Fruit fly (Drosophila melanogaster): ENCODE measurements around the gene Clic.

Gene Clic

DNA sequence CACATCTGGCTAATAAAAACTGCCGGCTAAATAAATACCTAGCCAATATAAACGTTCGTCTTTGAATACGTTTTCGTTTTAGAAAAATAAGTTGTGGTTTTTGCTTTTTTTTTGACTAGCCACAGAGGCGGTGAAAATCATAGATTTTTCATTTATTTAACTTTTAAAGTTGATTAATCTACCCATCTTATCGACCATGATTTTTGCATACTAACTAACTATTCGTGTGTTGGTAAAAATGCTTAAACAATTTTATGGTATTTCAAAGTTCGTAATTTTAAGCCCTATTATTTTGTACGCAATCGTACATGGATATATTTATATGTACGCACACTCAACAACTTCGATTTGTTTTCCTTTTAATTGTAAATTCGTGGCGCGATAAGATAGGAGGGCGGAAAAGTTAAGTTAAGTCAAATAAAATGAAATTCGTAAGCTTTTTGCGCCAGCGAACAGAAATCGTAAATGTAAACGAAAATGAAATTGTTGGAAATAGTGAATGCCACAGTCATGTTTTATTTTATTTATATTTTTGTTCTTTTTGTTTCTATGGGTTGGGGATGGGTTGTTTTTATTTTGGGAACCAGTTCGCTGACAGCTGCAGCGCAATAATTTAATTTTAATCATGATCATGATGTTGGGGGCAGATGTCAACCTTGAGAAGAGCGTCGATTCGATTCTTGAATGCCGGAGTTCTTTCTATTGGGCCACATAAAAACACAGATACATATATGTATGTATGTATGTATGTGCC lies 4.5 kb downstream of the Clic start (continued):
- TF ChIP-seq Ets97D (GFP tag; optimal IDR thresholded peaks at IDR 0.05): no peak
- no peak for TF ChIP-seq CG16863 (GFP tag; optimal IDR thresholded peaks at IDR 0.05)
- TF ChIP-seq hkb (optimal IDR thresholded peaks at IDR 0.05): no peak
- peak; percentile 68 for TF ChIP-seq hkb (GFP tag; IDR thresholded peaks at IDR 0.05)
- TF ChIP-seq CG3726 (GFP tag; IDR thresholded peaks at IDR 0.05): no peak
- peak; percentile 5 for TF ChIP-seq ATbp (GFP tag; optimal IDR thresholded peaks at IDR 0.05)
- peak; percentile 47 for TF ChIP-seq vfl (GFP tag; optimal IDR thresholded peaks at IDR 0.05)
- TF ChIP-seq nau (GFP tag; optimal IDR thresholded peaks at IDR 0.05): peak; percentile 71
- TF ChIP-seq CG6765 (GFP tag; optimal IDR thresholded peaks at IDR 0.05): no peak
- TF ChIP-seq Hmr (GFP tag; optimal IDR thresholded peaks at IDR 0.05): peak; percentile 34
- TF ChIP-seq CG17612 (GFP tag; IDR thresholded peaks at IDR 0.05): no peak
- no peak for TF ChIP-seq CG10654 (GFP tag; optimal IDR thresholded peaks at IDR 0.05)
- no peak for TF ChIP-seq CG12769 (tag; optimal IDR thresholded peaks at IDR 0.05)
- TF ChIP-seq abd-A (tag; optimal IDR thresholded peaks at IDR 0.05): no peak
- peak; percentile 64 for TF ChIP-seq Meics (GFP tag; optimal IDR thresholded peaks at IDR 0.05)
- TF ChIP-seq D19B (GFP tag; optimal IDR thresholded peaks at IDR 0.05): no peak
- no peak for TF ChIP-seq CG15011 (GFP tag; optimal IDR thresholded peaks at IDR 0.05)
- no peak for TF ChIP-seq nom (GFP tag; optimal IDR thresholded peaks at IDR 0.05)
- TF ChIP-seq sc (optimal IDR thresholded peaks at IDR 0.05): no peak
- TF ChIP-seq sc (GFP tag; optimal IDR thresholded peaks at IDR 0.05): no peak
- TF ChIP-seq CG8765 (GFP tag; IDR thresholded peaks at IDR 0.05): no peak
- no peak for TF ChIP-seq CG43689 (GFP tag; IDR thresholded peaks at IDR 0.05)
- TF ChIP-seq CG10267 (tag; optimal IDR thresholded peaks at IDR 0.05): peak; percentile 11
- TF ChIP-seq CG6272 (GFP tag; IDR thresholded peaks at IDR 0.05): no peak
- TF ChIP-seq CG1832 (GFP tag; optimal IDR thresholded peaks at IDR 0.05): no peak
- TF ChIP-seq CG5953 (GFP tag; IDR thresholded peaks at IDR 0.05): no peak
- no peak for TF ChIP-seq ci (GFP tag; IDR thresholded peaks at IDR 0.05)
- TF ChIP-seq sug (tag; optimal IDR thresholded peaks at IDR 0.05): no peak
- TF ChIP-seq CG17186 (GFP tag; optimal IDR thresholded peaks at IDR 0.05): no peak
- no peak for TF ChIP-seq CG8290 (GFP tag; optimal IDR thresholded peaks at IDR 0.05)
- TF ChIP-seq CG8290 (tag; optimal IDR thresholded peaks at IDR 0.05): peak in 1 of 2 experiments; percentile 27
- no peak for TF ChIP-seq CG8944 (GFP tag; optimal IDR thresholded peaks at IDR 0.05)
- peak in 1 of 2 experiments; percentile 51 for TF ChIP-seq bsh (GFP tag; optimal IDR thresholded peaks at IDR 0.05)
- peak; percentile 55 for TF ChIP-seq lab (GFP tag; optimal IDR thresholded peaks at IDR 0.05)
- peak; percentile 18 for TF ChIP-seq CG15514 (GFP tag; optimal IDR thresholded peaks at IDR 0.05)
- peak; percentile 25 for TF ChIP-seq phol (tag; optimal IDR thresholded peaks at IDR 0.05)
- TF ChIP-seq eyg (GFP tag; optimal IDR thresholded peaks at IDR 0.05): no peak
- TF ChIP-seq CG10209 (GFP tag; optimal IDR thresholded peaks at IDR 0.05): no peak
- no peak for TF ChIP-seq ato (GFP tag; IDR thresholded peaks at IDR 0.05; ENCODE audit: partially characterized antibody)
- TF ChIP-seq chm (GFP tag; IDR thresholded peaks at IDR 0.05): no peak
- TF ChIP-seq CG14710 (tag; optimal IDR thresholded peaks at IDR 0.05): no peak
- TF ChIP-seq rib (GFP tag; IDR thresholded peaks at IDR 0.05): peak; percentile 43; the same call in 1 of the 2 replicates
- peak; percentile 11 to 16 for TF ChIP-seq chif (GFP tag; optimal IDR thresholded peaks at IDR 0.05)
- TF ChIP-seq unc-4 (GFP tag; IDR thresholded peaks at IDR 0.05; ENCODE audit: partially characterized antibody): no peak
- TF ChIP-seq gce (GFP tag; IDR thresholded peaks at IDR 0.05): no peak
- TF ChIP-seq Atf-2 (GFP tag; optimal IDR thresholded peaks at IDR 0.05): no peak
- peak; percentile 60 for TF ChIP-seq Xrp1 (GFP tag; IDR thresholded peaks at IDR 0.05)
- no peak for TF ChIP-seq Sry-δ (GFP tag; optimal IDR thresholded peaks at IDR 0.05)
- TF ChIP-seq D19A (tag; optimal IDR thresholded peaks at IDR 0.05): peak; percentile 26
- TF ChIP-seq sisA (GFP tag; IDR thresholded peaks at IDR 0.05): no peak
